Worm (Caenorhabditis elegans): ENCODE measurements around the gene clec-146.

ce11 chrII:13567871-13568270, 25.7 kb downstream of the clec-146 start, which contains the start of gene Y48E1B.3:
- TF ChIP-seq ama-1 (optimal IDR thresholded peaks at IDR 0.05) = no peak
- TF ChIP-seq ama-1 (GFP tag; optimal IDR thresholded peaks at IDR 0.05) = no peak
- TF ChIP-seq dpl-1 (GFP tag; optimal IDR thresholded peaks at IDR 0.05) = no peak
- no peak for TF ChIP-seq die-1 (tag; optimal IDR thresholded peaks at IDR 0.05)
- no peak for TF ChIP-seq him-1 (tag; optimal IDR thresholded peaks at IDR 0.05)
- no peak for TF ChIP-seq unc-62 (GFP tag; optimal IDR thresholded peaks at IDR 0.05)
- TF ChIP-seq fkh-3 (tag; optimal IDR thresholded peaks at IDR 0.05) = no peak
- TF ChIP-seq B0261.1 (tag; optimal IDR thresholded peaks at IDR 0.05) = no peak
- no peak for TF ChIP-seq unc-130 (GFP tag; optimal IDR thresholded peaks at IDR 0.05)
- TF ChIP-seq attf-6 (GFP tag; IDR thresholded peaks at IDR 0.05) = no peak
- no peak for TF ChIP-seq K12H6.12 (tag; optimal IDR thresholded peaks at IDR 0.05)
- TF ChIP-seq F39B2.1 (GFP tag; IDR thresholded peaks at IDR 0.05) = no peak
- TF ChIP-seq nfya-1 (tag; optimal IDR thresholded peaks at IDR 0.05; ENCODE audit: borderline replicate concordance, insufficient read depth) = no peak
- no peak for TF ChIP-seq pha-4 (tag; optimal IDR thresholded peaks at IDR 0.05)
